Worm (Caenorhabditis elegans) whole organism, L3 larva: ENCODE results near the gene srh-185.

ENCODE experiments used
- R02D3.7 ChIP-seq: fragments of 150-350 bp; optimal IDR thresholded peaks from 2 replicates; lab custom pipeline; 2014; ENCODE audit warnings: missing biosample characterization, missing genetic modification characterization
- jun-1 ChIP-seq: fragments of 150-350 bp; optimal IDR thresholded peaks from 2 replicates; lab custom pipeline; 2014; ENCODE audit warnings: missing biosample characterization, missing genetic modification reagents, missing genetic modification characterization
- lin-39 ChIP-seq: fragments of 150-350 bp; optimal IDR thresholded peaks from 2 replicates; lab custom pipeline; 2018; ENCODE audit warnings: missing biosample characterization, missing genetic modification reagents, missing genetic modification characterization
- mdl-1 ChIP-seq: fragments of 150-350 bp; optimal IDR thresholded peaks from 2 replicates; lab custom pipeline; 2014; ENCODE audit warnings: missing biosample characterization, missing genetic modification characterization
- nhr-11 ChIP-seq: fragments of 150-350 bp; optimal IDR thresholded peaks from 2 replicates; lab custom pipeline; 2014; ENCODE audit warnings: missing biosample characterization, missing genetic modification characterization
- nhr-12 ChIP-seq: fragments of 150-350 bp; optimal IDR thresholded peaks from 2 replicates; lab custom pipeline; 2014; ENCODE audit warnings: missing biosample characterization, missing genetic modification characterization
- nhr-77 ChIP-seq: fragments of 150-350 bp; optimal IDR thresholded peaks from 2 replicates; lab custom pipeline; 2014; ENCODE audit warnings: missing biosample characterization, missing genetic modification characterization
- skn-1 ChIP-seq: fragments of 150-350 bp; optimal IDR thresholded peaks from 2 replicates; lab custom pipeline; 2014; ENCODE audit warnings: missing biosample characterization, missing genetic modification characterization
- unc-62 ChIP-seq: fragments of 150-350 bp; sonication (generic microtip); optimal IDR thresholded peaks from 4 replicates; lab custom pipeline; 2014; ENCODE audit warnings: missing biosample characterization, missing genetic modification reagents, missing genetic modification characterization
- zag-1 ChIP-seq: fragments of 150-350 bp; optimal IDR thresholded peaks from 2 replicates; lab custom pipeline; 2014; ENCODE audit warnings: missing biosample characterization, missing genetic modification characterization
- ztf-4 ChIP-seq: fragments of 150-350 bp; optimal IDR thresholded peaks from 2 replicates; lab custom pipeline; 2014; ENCODE audit warnings: missing biosample characterization, missing genetic modification characterization

- TF ChIP-seq nhr-11 (no peak), lin-39 (tag; lab: Kevin White, UChicago) (no peak), R02D3.7 (no peak), zag-1 (tag; lab: Kevin White, UChicago) (no peak), nhr-77 (no peak), skn-1 (tag; lab: Kevin White, UChicago) (no peak), mdl-1 (tag; lab: Kevin White, UChicago) (no peak), nhr-12 (tag; lab: Kevin White, UChicago) (no peak), ztf-4 (tag; lab: Kevin White, UChicago) (no peak), unc-62 (GFP tag; lab: Kevin White, UChicago) (no peak), jun-1 (tag; lab: Kevin White, UChicago) (no peak)
Measured at ce11 chrV:3039282-3039681, 26.7 kb upstream of the srh-185 start, which contains the start of gene chpf-2.
